Worm (Caenorhabditis elegans) whole organism, L2 larva: Measurements from ENCODE around the gene pfk-1.2.

ENCODE experiments used
- F13H6.1 ChIP-seq: sonication (generic microtip); optimal IDR thresholded peaks from 2 replicates; lab custom pipeline; 2016; ENCODE audit warnings: missing genetic modification characterization, missing compliant biosample characterization
- ZK546.5 ChIP-seq: sonication (generic microtip); optimal IDR thresholded peaks from 2 replicates; lab custom pipeline; 2017; ENCODE audit warnings: missing biosample characterization, missing genetic modification characterization
- ama-1 ChIP-seq: fragments of 150-350 bp; optimal IDR thresholded peaks from 2 replicates; lab custom pipeline; 2018; ENCODE audit warnings: inconsistent platforms
- blmp-1 ChIP-seq: sonication (generic microtip); optimal IDR thresholded peaks from 2 replicates; lab custom pipeline; 2017; ENCODE audit warnings: missing genetic modification characterization, mild to moderate bottlenecking, missing compliant biosample characterization, antibody characterized with exemption, moderate library complexity; ENCODE audit not compliant: insufficient read depth
- lin-39 ChIP-seq: fragments of 150-350 bp; optimal IDR thresholded peaks from 2 replicates; lab custom pipeline; 2014; ENCODE audit warnings: missing biosample characterization, missing genetic modification reagents, missing genetic modification characterization
- lsy-2 ChIP-seq, 2 experiments: fragments of 150-350 bp in 1 of 2; sonication (generic microtip) in 1 of 2; optimal IDR thresholded peaks; 2 replicates each; lab custom pipeline; 2014 to 2017; ENCODE audit warnings: missing biosample characterization in 2 of 2, missing genetic modification characterization in 2 of 2
- mdl-1 ChIP-seq, 2 experiments: fragments of 150-350 bp in 1 of 2; sonication (generic microtip) in 1 of 2; optimal IDR thresholded peaks; 2 replicates each; lab custom pipeline; 2017; ENCODE audit warnings: missing biosample characterization in 2 of 2, missing genetic modification characterization in 2 of 2
- nhr-23 ChIP-seq: fragments of 150-350 bp; optimal IDR thresholded peaks from 2 replicates; lab custom pipeline; 2014; ENCODE audit warnings: missing biosample characterization, missing genetic modification reagents, missing genetic modification characterization
- nhr-237 ChIP-seq: fragments of 150-350 bp; optimal IDR thresholded peaks from 2 replicates; lab custom pipeline; 2014; ENCODE audit warnings: missing biosample characterization, missing genetic modification characterization
- nhr-77 ChIP-seq: fragments of 150-350 bp; optimal IDR thresholded peaks from 2 replicates; lab custom pipeline; 2014; ENCODE audit warnings: missing biosample characterization, missing genetic modification characterization
- sma-3 ChIP-seq: sonication (generic microtip); optimal IDR thresholded peaks from 2 replicates; lab custom pipeline; 2016; ENCODE audit warnings: missing genetic modification reagents, missing genetic modification characterization, missing compliant biosample characterization
- snpc-4 ChIP-seq: fragments of 150-350 bp; optimal IDR thresholded peaks from 2 replicates; lab custom pipeline; 2014; ENCODE audit warnings: missing biosample characterization, missing genetic modification characterization

DNA sequence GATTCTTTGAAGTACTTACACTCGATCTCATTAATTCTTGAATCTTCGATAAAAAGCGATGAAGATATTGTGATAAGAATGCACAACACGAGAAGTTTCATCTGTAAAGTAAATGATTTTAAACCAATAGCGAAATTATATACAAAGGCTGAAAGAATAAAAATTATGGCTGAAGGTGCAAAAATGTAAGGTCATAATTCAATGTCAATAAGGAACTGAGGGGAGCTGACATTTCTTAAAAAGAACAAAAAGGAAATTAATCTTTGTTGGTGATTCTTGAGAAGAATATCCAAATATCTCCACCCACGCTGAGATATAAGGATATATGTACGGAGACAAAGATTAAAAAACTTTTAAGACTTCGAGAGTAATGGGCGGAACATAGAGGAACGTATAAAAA, 7.5 kb upstream of the pfk-1.2 start, which contains the start of gene C50F4.9:
- TF ChIP-seq snpc-4 (no peak), nhr-237 (no peak), lsy-2 (tag; optimal IDR thresholded peaks at IDR 0.05; lab: Kevin White, UChicago) (no peak), mdl-1 (tag; optimal IDR thresholded peaks at IDR 0.05; lab: Kevin White, UChicago) (no peak), nhr-77 (tag; lab: Kevin White, UChicago) (no peak), F13H6.1 (tag; lab: Kevin White, UChicago) (no peak), nhr-23 (tag; lab: Kevin White, UChicago) (no peak), ama-1 (no peak), ZK546.5 (tag; lab: Kevin White, UChicago) (no peak), blmp-1 (tag; lab: Kevin White, UChicago) (no peak), sma-3 (no peak), lin-39 (tag; lab: Kevin White, UChicago) (no peak)
